Worm (Caenorhabditis elegans) whole organism, young adult: ENCODE data around the gene F22F4.4.

Source experiments
- B0336.3 ChIP-seq: fragments of 200-800 bp; sonication (Bioruptor generic); IDR thresholded peaks from 2 replicates; pipeline ENCODE4 v1.3.6; 2022; ENCODE audit warnings: missing genetic modification characterization, missing compliant biosample characterization
- C06A6.2 ChIP-seq: fragments of 200-800 bp; sonication (Bioruptor generic); conservative IDR thresholded peaks from 2 replicates; pipeline ENCODE4 v1.3.6; 2022; ENCODE audit warnings: missing genetic modification characterization, missing compliant biosample characterization
- F10E7.11 ChIP-seq: sonication (generic microtip); optimal IDR thresholded peaks from 2 replicates; lab custom pipeline; 2017; ENCODE audit warnings: mild to moderate bottlenecking, missing genetic modification characterization, moderate library complexity, missing compliant biosample characterization
- F33H1.4 ChIP-seq: fragments of 200-800 bp; sonication (Bioruptor generic); IDR thresholded peaks from 2 replicates; pipeline ENCODE4 v1.3.6; 2022; ENCODE audit warnings: missing genetic modification reagents, missing genetic modification characterization, missing compliant biosample characterization
- F55B11.4 ChIP-seq: sonication (generic microtip); optimal IDR thresholded peaks from 2 replicates; lab custom pipeline; 2016; ENCODE audit warnings: missing compliant biosample characterization, missing genetic modification characterization, borderline replicate concordance; ENCODE audit not compliant: insufficient read depth
- F57A8.1 ChIP-seq: fragments of 200-800 bp; sonication (Bioruptor generic); optimal IDR thresholded peaks from 2 replicates; lab custom pipeline; 2018; ENCODE audit warnings: mild to moderate bottlenecking, missing genetic modification characterization, moderate library complexity, missing compliant biosample characterization
- F57C9.4 ChIP-seq: sonication (generic microtip); optimal IDR thresholded peaks from 2 replicates; lab custom pipeline; 2017; ENCODE audit warnings: mild to moderate bottlenecking, missing genetic modification characterization, missing compliant biosample characterization
- K11D2.4 ChIP-seq: fragments of 200-800 bp; sonication (Bioruptor generic); IDR thresholded peaks from 2 replicates; pipeline ENCODE4 v1.3.6; 2022; ENCODE audit warnings: missing genetic modification reagents, missing genetic modification characterization, missing compliant biosample characterization
- T07F8.4 ChIP-seq: sonication (generic microtip); optimal IDR thresholded peaks from 2 replicates; lab custom pipeline; 2016; ENCODE audit warnings: mild to moderate bottlenecking, missing genetic modification characterization, moderate library complexity, missing compliant biosample characterization
- Y53G8AR.9 ChIP-seq: fragments of 200-800 bp; sonication (Bioruptor generic); conservative IDR thresholded peaks from 2 replicates; pipeline ENCODE4 v1.3.6; 2022; ENCODE audit warnings: missing genetic modification reagents, missing genetic modification characterization, missing compliant biosample characterization
- Y67H2A.10 ChIP-seq: fragments of 200-800 bp; sonication (Bioruptor generic); conservative IDR thresholded peaks from 2 replicates; pipeline ENCODE4 v1.3.6; 2022; ENCODE audit warnings: missing genetic modification reagents, missing genetic modification characterization, missing compliant biosample characterization
- ZK185.1 ChIP-seq: sonication (generic microtip); optimal IDR thresholded peaks from 2 replicates; lab custom pipeline; 2016; ENCODE audit warnings: mild to moderate bottlenecking, missing genetic modification characterization, missing compliant biosample characterization; ENCODE audit not compliant: poor library complexity, severe bottlenecking
- aptf-3 ChIP-seq: fragments of 200-800 bp; sonication (Bioruptor generic); IDR thresholded peaks from 2 replicates; pipeline ENCODE4 v1.3.6; 2022; ENCODE audit warnings: missing genetic modification characterization, missing compliant biosample characterization
- athp-1 ChIP-seq: sonication (generic microtip); optimal IDR thresholded peaks from 2 replicates; lab custom pipeline; 2017; ENCODE audit warnings: mild to moderate bottlenecking, missing genetic modification characterization, missing compliant biosample characterization
- bed-1 ChIP-seq: fragments of 200-800 bp; sonication (Bioruptor generic); IDR thresholded peaks from 2 replicates; pipeline ENCODE4 v1.3.6; 2022; ENCODE audit warnings: missing genetic modification reagents, missing genetic modification characterization, missing compliant biosample characterization
- ccch-3 ChIP-seq: fragments of 200-800 bp; sonication (Bioruptor generic); optimal IDR thresholded peaks from 2 replicates; lab custom pipeline; 2018; ENCODE audit warnings: mild to moderate bottlenecking, missing genetic modification characterization, missing compliant biosample characterization
- ceh-27 ChIP-seq: fragments of 200-800 bp; sonication (Bioruptor generic); optimal IDR thresholded peaks from 2 replicates; lab custom pipeline; 2018; ENCODE audit warnings: mild to moderate bottlenecking, missing genetic modification characterization, moderate library complexity, missing compliant biosample characterization
- ceh-40 ChIP-seq: fragments of 200-800 bp; sonication (Bioruptor generic); IDR thresholded peaks from 2 replicates; pipeline ENCODE4 v1.3.6; 2022; ENCODE audit warnings: missing genetic modification characterization, missing compliant biosample characterization
- die-1 ChIP-seq: sonication (generic microtip); optimal IDR thresholded peaks from 2 replicates; lab custom pipeline; 2016; ENCODE audit warnings: missing genotype, mild to moderate bottlenecking, missing genetic modification characterization, missing compliant biosample characterization
- dox-1 ChIP-seq: fragments of 200-800 bp; sonication (Bioruptor generic); IDR thresholded peaks from 2 replicates; pipeline ENCODE4 v1.3.6; 2022; ENCODE audit warnings: missing genetic modification reagents, missing genetic modification characterization, missing compliant biosample characterization
- egl-18 ChIP-seq: fragments of 200-800 bp; sonication (Bioruptor generic); IDR thresholded peaks from 2 replicates; pipeline ENCODE4 v1.3.6; 2022; ENCODE audit warnings: missing genetic modification reagents, missing genetic modification characterization, missing compliant biosample characterization
- egrh-3 ChIP-seq: fragments of 200-800 bp; sonication (Bioruptor generic); IDR thresholded peaks from 2 replicates; pipeline ENCODE4 v1.3.6; 2022; ENCODE audit warnings: missing genetic modification reagents, missing genetic modification characterization, missing compliant biosample characterization
- hsf-1 ChIP-seq: fragments of 200-800 bp; sonication (Bioruptor generic); IDR thresholded peaks from 2 replicates; pipeline ENCODE4 v1.3.6; 2022; ENCODE audit warnings: missing genetic modification reagents, missing genetic modification characterization, missing compliant biosample characterization
- let-607 ChIP-seq, 2 experiments: fragments of 200-800 bp in 1 of 2; sonication (Bioruptor generic) in 1 of 2; sonication (generic microtip) in 1 of 2; optimal IDR thresholded peaks; 2 replicates each; lab custom pipeline; 2016 to 2018; ENCODE audit warnings: mild to moderate bottlenecking in 2 of 2, missing compliant biosample characterization in 2 of 2, missing genetic modification characterization in 2 of 2, moderate library complexity in 2 of 2, missing genotype in 1 of 2
- lin-26 ChIP-seq: fragments of 200-800 bp; sonication (Bioruptor generic); IDR thresholded peaks from 2 replicates; pipeline ENCODE4 v1.3.6; 2022; ENCODE audit warnings: missing genetic modification reagents, missing genetic modification characterization, missing compliant biosample characterization
- lin-35 ChIP-seq, 3 experiments: fragments of 150-350 bp in 2 of 3; sonication (generic microtip) in 1 of 3; optimal IDR thresholded peaks; 2 replicates each; lab custom pipeline; 2014 to 2018; ENCODE audit warnings: missing biosample characterization in 3 of 3, missing genetic modification characterization in 3 of 3, missing genetic modification reagents in 3 of 3
- lin-40 ChIP-seq: sonication (generic microtip); optimal IDR thresholded peaks from 2 replicates; lab custom pipeline; 2016; ENCODE audit warnings: missing genetic modification characterization, mild to moderate bottlenecking, missing compliant biosample characterization, missing genotype, missing genetic modification reagents
- lin-54 ChIP-seq: fragments of 200-800 bp; sonication (Bioruptor generic); optimal IDR thresholded peaks from 2 replicates; lab custom pipeline; 2018; ENCODE audit warnings: mild to moderate bottlenecking, missing genetic modification characterization, missing compliant biosample characterization
- lir-1 ChIP-seq: fragments of 200-800 bp; sonication (Bioruptor generic); conservative IDR thresholded peaks from 2 replicates; pipeline ENCODE4 v1.3.6; 2022; ENCODE audit warnings: missing genetic modification reagents, missing genetic modification characterization, missing compliant biosample characterization
- lsl-1 ChIP-seq: fragments of 200-800 bp; sonication (Bioruptor generic); optimal IDR thresholded peaks from 2 replicates; lab custom pipeline; 2018; ENCODE audit warnings: mild to moderate bottlenecking, missing genetic modification characterization, moderate library complexity, missing compliant biosample characterization
- madf-3 ChIP-seq: fragments of 200-800 bp; sonication (Bioruptor generic); IDR thresholded peaks from 2 replicates; pipeline ENCODE4 v1.3.6; 2022; ENCODE audit warnings: missing genetic modification reagents, missing genetic modification characterization, missing compliant biosample characterization
- madf-6 ChIP-seq: fragments of 200-800 bp; sonication (Bioruptor generic); IDR thresholded peaks from 2 replicates; pipeline ENCODE4 v1.3.6; 2022; ENCODE audit warnings: missing genetic modification reagents, missing genetic modification characterization, missing compliant biosample characterization
- madf-8 ChIP-seq: fragments of 200-800 bp; sonication (Bioruptor generic); conservative IDR thresholded peaks from 2 replicates; pipeline ENCODE4 v1.3.6; 2022; ENCODE audit warnings: missing genetic modification reagents, missing genetic modification characterization, missing compliant biosample characterization
- mcd-1 ChIP-seq: fragments of 200-800 bp; sonication (Bioruptor generic); IDR thresholded peaks from 2 replicates; pipeline ENCODE4 v1.3.6; 2022; ENCODE audit warnings: missing genetic modification reagents, missing genetic modification characterization, missing compliant biosample characterization
- mes-4 ChIP-seq: sonication (generic microtip); optimal IDR thresholded peaks from 2 replicates; lab custom pipeline; 2016; ENCODE audit warnings: missing genotype, missing genetic modification characterization, missing compliant biosample characterization
- mxl-1 ChIP-seq: sonication (generic microtip); optimal IDR thresholded peaks from 2 replicates; lab custom pipeline; 2016; ENCODE audit warnings: missing genetic modification characterization, missing compliant biosample characterization
- nfya-1 ChIP-seq: sonication (generic microtip); optimal IDR thresholded peaks from 2 replicates; lab custom pipeline; 2017; ENCODE audit warnings: antibody characterized with exemption, missing compliant biosample characterization, missing genetic modification characterization, borderline replicate concordance; ENCODE audit not compliant: insufficient read depth
- nfya-2 ChIP-seq: fragments of 200-800 bp; sonication (Bioruptor generic); IDR thresholded peaks from 2 replicates; pipeline ENCODE4 v1.3.6; 2022; ENCODE audit warnings: missing genetic modification reagents, missing genetic modification characterization, missing compliant biosample characterization
- nhr-80 ChIP-seq: sonication (generic microtip); optimal IDR thresholded peaks from 2 replicates; lab custom pipeline; 2016; ENCODE audit warnings: missing genetic modification characterization, missing compliant biosample characterization
- pbrm-1 ChIP-seq: fragments of 200-800 bp; sonication (Bioruptor generic); IDR thresholded peaks from 2 replicates; pipeline ENCODE4 v1.3.6; 2022; ENCODE audit warnings: missing genetic modification reagents, missing genetic modification characterization, missing compliant biosample characterization
- rcor-1 ChIP-seq: fragments of 200-800 bp; sonication (Bioruptor generic); IDR thresholded peaks from 2 replicates; pipeline ENCODE4 v1.3.6; 2022; ENCODE audit warnings: missing genetic modification reagents, missing genetic modification characterization, missing compliant biosample characterization
- rec-8 ChIP-seq, 2 experiments: sonication (generic microtip); optimal IDR thresholded peaks; 2 replicates each; lab custom pipeline; 2016; ENCODE audit warnings: mild to moderate bottlenecking in 2 of 2, missing genetic modification characterization in 2 of 2, missing genetic modification reagents in 2 of 2, missing genotype in 2 of 2, missing biosample characterization in 1 of 2, missing compliant biosample characterization in 1 of 2, moderate library complexity in 1 of 2
- sea-2 ChIP-seq: fragments of 200-800 bp; sonication (Bioruptor generic); IDR thresholded peaks from 2 replicates; pipeline ENCODE4 v1.3.6; 2022; ENCODE audit warnings: missing genetic modification characterization, missing compliant biosample characterization
- somi-1 ChIP-seq: fragments of 200-800 bp; sonication (Bioruptor generic); optimal IDR thresholded peaks from 2 replicates; lab custom pipeline; 2018; ENCODE audit warnings: mild to moderate bottlenecking, missing genetic modification characterization, missing compliant biosample characterization
- tbx-9 ChIP-seq: sonication (generic microtip); optimal IDR thresholded peaks from 2 replicates; lab custom pipeline; 2016; ENCODE audit warnings: borderline replicate concordance, missing genetic modification characterization, inconsistent platforms, missing compliant biosample characterization
- zfh-2 ChIP-seq: fragments of 200-800 bp; sonication (Bioruptor generic); conservative IDR thresholded peaks from 2 replicates; pipeline ENCODE4 v1.3.6; 2022; ENCODE audit warnings: missing genetic modification reagents, missing genetic modification characterization, missing compliant biosample characterization
- zim-3 ChIP-seq: sonication (generic microtip); optimal IDR thresholded peaks from 2 replicates; lab custom pipeline; 2017; ENCODE audit warnings: mild to moderate bottlenecking, missing genetic modification characterization, moderate library complexity, missing compliant biosample characterization
- ztf-26 ChIP-seq: sonication (generic microtip); optimal IDR thresholded peaks from 2 replicates; lab custom pipeline; 2017; ENCODE audit warnings: missing genetic modification characterization, missing compliant biosample characterization

Gene F22F4.4

DNA sequence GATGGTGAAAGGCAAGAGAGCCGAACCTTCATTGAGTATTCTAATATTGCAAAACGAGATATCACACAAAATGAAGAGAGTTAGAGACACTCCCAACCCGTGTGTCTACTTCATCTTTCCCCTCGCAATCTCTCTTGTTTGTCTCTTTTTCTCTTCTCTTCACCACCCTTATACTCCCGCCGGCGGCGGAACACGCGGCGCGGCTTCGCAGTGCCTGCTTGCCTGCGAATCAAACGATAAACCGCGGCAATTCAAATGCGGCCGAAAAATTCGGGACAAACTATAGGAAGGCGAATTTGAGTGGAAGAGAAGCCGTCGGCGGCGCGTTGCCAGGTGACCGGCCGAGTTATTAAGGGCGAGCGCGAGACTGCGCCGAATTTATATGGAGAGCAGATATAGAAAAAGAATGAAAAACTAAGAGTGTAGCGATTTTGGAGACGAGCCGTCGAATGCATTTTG lies 16.7 kb downstream of the F22F4.4 start, which contains the start of gene klp-13 (continued):
- TF ChIP-seq sea-2 (GFP tag; lab: Robert Waterston, UW) (no peak), dox-1 (GFP tag; lab: Robert Waterston, UW) (peak; percentile 65; the same call in 1 of the 2 replicates), madf-6 (peak; percentile 61; the same call in 1 of the 2 replicates), tbx-9 (no peak), nfya-2 (GFP tag; lab: Robert Waterston, UW) (no peak), lir-1 (no peak), F57C9.4 (tag; lab: Kevin White, UChicago) (no peak), lin-26 (GFP tag; lab: Robert Waterston, UW) (no peak), lin-40 (peak; percentile 78), lsl-1 (GFP tag; lab: Kevin White, UChicago) (no peak), rec-8 (tag; optimal IDR thresholded peaks at IDR 0.05; lab: Kevin White, UChicago) (no peak), lin-54 (GFP tag; lab: Kevin White, UChicago) (no peak), die-1 (peak; percentile 11), mxl-1 (tag; lab: Kevin White, UChicago) (no peak), let-607 (tag; optimal IDR thresholded peaks at IDR 0.05; lab: Kevin White, UChicago) (peak; percentile 30 to 83), F57A8.1 (peak; percentile 55), B0336.3 (no peak; the same call in 1 of the 2 replicates), bed-1 (no peak), Y53G8AR.9 (GFP tag; lab: Robert Waterston, UW) (peak; percentile 33; the same call in 1 of the 2 replicates), ccch-3 (GFP tag; lab: Kevin White, UChicago) (no peak), madf-8 (no peak), ceh-40 (GFP tag; lab: Robert Waterston, UW) (no peak), aptf-3 (GFP tag; lab: Robert Waterston, UW) (no peak), K11D2.4 (peak; percentile 67), F55B11.4 (tag; lab: Kevin White, UChicago) (no peak), ceh-27 (GFP tag; lab: Kevin White, UChicago) (peak; percentile 88), mes-4 (tag; lab: Kevin White, UChicago) (no peak), egl-18 (GFP tag; lab: Robert Waterston, UW) (no peak), F10E7.11 (no peak), Y67H2A.10 (0 out of 2 replicates have a peak, but pooled peaks have one; percentile 49), zfh-2 (GFP tag; lab: Robert Waterston, UW) (peak; percentile 97), T07F8.4 (no peak), nfya-1 (tag; lab: Kevin White, UChicago) (no peak), ZK185.1 (no peak), hsf-1 (no peak), lin-35 (GFP tag; optimal IDR thresholded peaks at IDR 0.05; lab: Kevin White, UChicago) (peak in 1 of 3 experiments; percentile 83), athp-1 (tag; lab: Kevin White, UChicago) (no peak), ztf-26 (tag; lab: Kevin White, UChicago) (peak; percentile 10), C06A6.2 (no peak), madf-3 (GFP tag; lab: Robert Waterston, UW) (peak; percentile 89), zim-3 (tag; lab: Kevin White, UChicago) (no peak), egrh-3 (GFP tag; lab: Robert Waterston, UW) (no peak; the same call in 1 of the 2 replicates), rcor-1 (no peak), F33H1.4 (GFP tag; lab: Robert Waterston, UW) (no peak), mcd-1 (GFP tag; lab: Robert Waterston, UW) (peak; percentile 60), somi-1 (GFP tag; lab: Kevin White, UChicago) (peak; percentile 16), nhr-80 (peak; percentile 70), pbrm-1 (GFP tag; lab: Robert Waterston, UW) (peak; percentile 48; the same call in 1 of the 2 replicates)
